Fruit fly (Drosophila melanogaster) whole organism, pupa: ENCODE measurements around the gene Sxl.

Source experiments
- CG10348 ChIP-seq: fragments of 200-800 bp; sonication (Bioruptor generic); IDR thresholded peaks from 2 replicates; pipeline ENCODE4 v1.3.6; 2022; ENCODE audit warnings: missing biosample characterization, missing genetic modification characterization
- CG12605 ChIP-seq: fragments of 200-800 bp; sonication (Bioruptor generic); IDR thresholded peaks from 2 replicates; pipeline ENCODE4 v1.3.6; 2022; ENCODE audit warnings: missing biosample characterization, missing genetic modification characterization
- CG13204 ChIP-seq: fragments of 200-800 bp; sonication (Bioruptor generic); optimal IDR thresholded peaks from 2 replicates; lab custom pipeline; 2018; ENCODE audit warnings: missing biosample characterization, mild to moderate bottlenecking, missing genetic modification characterization, moderate library complexity
- CG14655 ChIP-seq: fragments of 200-800 bp; sonication (Bioruptor generic); optimal IDR thresholded peaks from 3 replicates; lab custom pipeline; 2017; ENCODE audit warnings: mild to moderate bottlenecking, missing biosample characterization, missing genetic modification reagents, missing genetic modification characterization
- CG15710 ChIP-seq: fragments of 200-800 bp; sonication (Bioruptor generic); optimal IDR thresholded peaks from 2 replicates; lab custom pipeline; 2018; ENCODE audit warnings: missing biosample characterization, mild to moderate bottlenecking, missing genetic modification characterization, moderate library complexity
- CG17806 ChIP-seq: fragments of 200-800 bp; sonication (Bioruptor generic); optimal IDR thresholded peaks from 2 replicates; lab custom pipeline; 2018; ENCODE audit warnings: missing biosample characterization, mild to moderate bottlenecking, missing genetic modification characterization, moderate library complexity
- CG32121 ChIP-seq: fragments of 200-800 bp; sonication (Bioruptor generic); IDR thresholded peaks from 2 replicates; pipeline ENCODE4 v1.3.6; 2022; ENCODE audit warnings: missing biosample characterization, missing genetic modification characterization
- CG34367 ChIP-seq: fragments of 200-800 bp; sonication (Bioruptor generic); optimal IDR thresholded peaks from 2 replicates; lab custom pipeline; 2018; ENCODE audit warnings: missing biosample characterization, mild to moderate bottlenecking, missing genetic modification characterization
- CG4496 ChIP-seq: fragments of 200-800 bp; sonication (Bioruptor generic); IDR thresholded peaks from 3 replicates; pipeline ENCODE4 v1.3.6; 2022; ENCODE audit warnings: missing biosample characterization, missing genetic modification characterization
- CG8159 ChIP-seq: fragments of 200-800 bp; sonication (Bioruptor generic); optimal IDR thresholded peaks from 3 replicates; lab custom pipeline; 2018; ENCODE audit warnings: missing biosample characterization, mild to moderate bottlenecking, missing genetic modification characterization, moderate library complexity
- CG8301 ChIP-seq: fragments of 200-800 bp; sonication (Bioruptor generic); optimal IDR thresholded peaks from 2 replicates; lab custom pipeline; 2018; ENCODE audit warnings: missing biosample characterization, mild to moderate bottlenecking, missing genetic modification characterization
- CG9948 ChIP-seq: fragments of 200-800 bp; sonication (Bioruptor generic); optimal IDR thresholded peaks from 2 replicates; lab custom pipeline; 2018; ENCODE audit warnings: missing biosample characterization, mild to moderate bottlenecking, missing genetic modification characterization, moderate library complexity
- D1 ChIP-seq: fragments of 200-800 bp; sonication (Bioruptor generic); optimal IDR thresholded peaks from 2 replicates; lab custom pipeline; 2018; ENCODE audit warnings: missing biosample characterization, mild to moderate bottlenecking, missing genetic modification characterization, moderate library complexity
- EcR ChIP-seq: fragments of 200-800 bp; sonication (Bioruptor generic); optimal IDR thresholded peaks from 3 replicates; lab custom pipeline; 2019; ENCODE audit warnings: missing biosample characterization, missing genetic modification characterization, mild to moderate bottlenecking, moderate library complexity, missing genetic modification reagents
- Ets98B ChIP-seq: fragments of 200-800 bp; sonication (Bioruptor generic); IDR thresholded peaks from 2 replicates; pipeline ENCODE4 v1.3.6; 2022; ENCODE audit warnings: missing biosample characterization, missing genetic modification characterization
- Pif1A ChIP-seq: fragments of 200-800 bp; sonication (Bioruptor generic); optimal IDR thresholded peaks from 3 replicates; lab custom pipeline; 2016; ENCODE audit warnings: missing biosample characterization, missing genetic modification characterization
- Pif1B ChIP-seq: fragments of 200-800 bp; sonication (Bioruptor generic); optimal IDR thresholded peaks from 3 replicates; lab custom pipeline; 2016; ENCODE audit warnings: missing biosample characterization, missing genetic modification characterization
- Snoo ChIP-seq: fragments of 200-800 bp; sonication (Bioruptor generic); optimal IDR thresholded peaks from 3 replicates; lab custom pipeline; 2017; ENCODE audit warnings: missing biosample characterization, mild to moderate bottlenecking, missing genetic modification characterization, inconsistent platforms
- fd96Ca ChIP-seq: fragments of 200-800 bp; sonication (Bioruptor generic); IDR thresholded peaks from 3 replicates; pipeline ENCODE4 v1.3.6; 2022; ENCODE audit warnings: missing biosample characterization, missing genetic modification characterization
- gl ChIP-seq: fragments of 200-800 bp; sonication (Bioruptor generic); optimal IDR thresholded peaks from 2 replicates; lab custom pipeline; 2018; ENCODE audit warnings: missing biosample characterization, mild to moderate bottlenecking, missing genetic modification characterization
- rn ChIP-seq: fragments of 200-800 bp; sonication (Bioruptor generic); IDR thresholded peaks from 2 replicates; pipeline ENCODE4 v1.3.6; 2022; ENCODE audit warnings: missing biosample characterization, missing genetic modification characterization

Sxl gene

DNA sequence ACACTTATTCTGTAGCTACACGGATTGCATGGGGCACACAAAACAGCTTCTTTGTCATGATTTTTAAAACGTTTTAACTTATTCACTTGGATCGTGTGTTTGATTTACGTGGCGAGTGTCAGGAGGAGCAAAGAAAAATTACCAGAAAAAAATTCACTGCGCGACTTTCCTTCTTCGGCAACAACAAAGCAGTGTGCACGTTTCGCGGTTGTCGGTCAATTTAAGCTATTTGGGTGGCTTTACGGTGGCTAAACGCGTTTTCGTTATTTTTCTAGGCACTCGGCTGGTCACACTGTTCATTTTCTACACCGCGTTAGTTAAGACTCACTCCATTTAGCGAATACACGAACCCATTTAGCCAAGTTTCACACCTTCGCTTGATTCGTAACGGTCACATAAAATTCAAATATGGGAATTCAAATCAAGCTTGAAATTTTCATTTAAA lies at the start of gene Sxl:
TSS of gene Sxl (minus strand) at position 195 of the 445 bp plus-strand sequence.
- TF ChIP-seq CG14655 (GFP tag; lab: Kevin White, UChicago) (no peak), EcR (peak; percentile 23), D1 (tag; lab: Kevin White, UChicago) (no peak), Ets98B (peak; percentile 4; the same call in 1 of the 2 replicates)

DNA sequence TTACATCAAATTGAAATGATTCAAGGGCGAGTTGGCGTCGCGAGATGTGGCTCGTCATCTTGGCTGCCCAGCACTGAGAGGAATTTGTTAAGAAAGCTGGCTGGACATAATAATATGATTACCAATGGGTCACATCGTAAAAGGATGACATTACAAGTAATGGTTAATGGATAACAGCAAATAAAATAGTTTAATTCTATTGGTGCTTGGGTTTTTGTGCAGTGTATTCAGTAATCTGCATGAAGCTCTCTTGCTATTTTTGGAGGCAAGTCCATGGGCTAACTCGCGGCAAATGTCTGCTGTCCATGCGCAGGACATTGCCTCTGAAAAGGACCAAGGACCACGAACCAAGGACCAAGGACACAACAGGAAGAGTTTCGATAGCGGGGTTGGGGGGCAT lies 43.9 kb upstream of the Sxl start:
- TF ChIP-seq Snoo (tag; lab: Kevin White, UChicago) (no peak), Pif1A (GFP tag; lab: Kevin White, UChicago) (no peak), D1 (tag; lab: Kevin White, UChicago) (no peak), CG17806 (tag; lab: Kevin White, UChicago) (no peak)

DNA sequence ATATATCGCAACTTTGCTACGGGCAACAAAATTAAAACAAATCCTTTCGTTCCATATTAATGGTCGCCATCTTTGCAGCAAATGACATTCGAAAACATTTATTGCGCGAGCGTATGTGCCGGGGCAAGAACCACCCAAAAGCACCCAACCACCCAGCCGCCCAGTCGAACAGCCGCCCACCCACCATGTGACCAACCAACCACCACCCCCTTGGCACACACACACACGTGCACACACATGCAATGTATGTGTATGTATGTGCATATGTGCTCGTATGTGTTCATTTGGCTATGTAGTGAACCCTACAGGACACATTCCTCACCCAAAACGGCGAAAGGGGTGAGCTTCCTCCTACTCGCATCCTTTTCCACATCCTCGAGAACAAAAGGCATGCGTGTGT lies 42.1 kb upstream of the Sxl start:
- TF ChIP-seq Pif1A (GFP tag; lab: Kevin White, UChicago) = no peak
- TF ChIP-seq, all 21 proteins: peak for 0

DNA sequence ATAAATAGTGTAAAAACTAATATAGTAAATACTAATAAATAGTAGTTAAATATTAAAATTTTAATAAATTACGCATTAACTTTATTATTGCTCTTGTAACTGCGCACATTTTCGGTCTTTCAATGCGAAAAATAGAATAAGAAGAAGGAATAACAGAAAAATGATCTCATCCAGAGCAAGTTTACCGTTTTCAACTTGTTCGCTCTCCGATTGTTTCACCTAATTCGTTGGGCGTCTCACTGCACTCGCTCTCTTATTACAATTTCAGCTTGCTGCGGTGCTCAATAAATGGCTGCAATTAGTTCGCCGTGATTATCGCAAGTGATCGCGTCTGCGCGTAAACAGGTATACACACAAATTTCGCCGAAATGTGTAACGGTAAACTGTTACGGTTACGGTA lies 39.6 kb upstream of the Sxl start, which contains the start of gene Cph:
TSS of gene Cph (plus strand) at position 301 of the 400 bp plus-strand sequence.
- TF ChIP-seq CG32121 (GFP tag; lab: Robert Waterston, UW) = no peak

DNA sequence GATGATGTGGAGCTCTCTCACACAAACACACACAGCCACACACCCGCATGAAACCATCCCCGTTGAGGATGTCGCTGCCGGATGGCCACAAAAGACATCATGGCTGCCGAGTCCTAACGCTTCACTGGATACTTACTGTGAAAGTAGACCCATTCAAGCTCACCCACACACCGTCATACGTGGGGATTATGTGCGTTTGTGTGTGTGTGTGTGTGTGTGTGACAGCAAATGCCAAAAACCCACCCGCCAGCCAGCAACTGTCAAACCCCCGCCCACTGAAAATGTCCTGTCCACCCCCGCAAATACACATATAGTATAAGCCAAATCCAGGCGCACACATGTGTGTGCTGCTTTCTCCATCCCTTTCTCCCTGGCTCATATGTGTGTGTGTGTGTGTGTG lies 26.6 kb upstream of the Sxl start:
- no peak for TF ChIP-seq CG34367 (tag; lab: Kevin White, UChicago)
- TF ChIP-seq fd96Ca (GFP tag; lab: Robert Waterston, UW) = no peak
- TF ChIP-seq CG15710 (tag; lab: Kevin White, UChicago) = no peak
- TF ChIP-seq Pif1A (GFP tag; lab: Kevin White, UChicago) = no peak
- no peak for TF ChIP-seq CG32121 (GFP tag; lab: Robert Waterston, UW)
- TF ChIP-seq CG12605 = no peak
- TF ChIP-seq CG8301 (tag; lab: Kevin White, UChicago) = no peak
- TF ChIP-seq CG14655 (GFP tag; lab: Kevin White, UChicago) = no peak
- TF ChIP-seq EcR = no peak
- no peak for TF ChIP-seq CG13204 (GFP tag; lab: Kevin White, UChicago)
- TF ChIP-seq Pif1B = no peak

DNA sequence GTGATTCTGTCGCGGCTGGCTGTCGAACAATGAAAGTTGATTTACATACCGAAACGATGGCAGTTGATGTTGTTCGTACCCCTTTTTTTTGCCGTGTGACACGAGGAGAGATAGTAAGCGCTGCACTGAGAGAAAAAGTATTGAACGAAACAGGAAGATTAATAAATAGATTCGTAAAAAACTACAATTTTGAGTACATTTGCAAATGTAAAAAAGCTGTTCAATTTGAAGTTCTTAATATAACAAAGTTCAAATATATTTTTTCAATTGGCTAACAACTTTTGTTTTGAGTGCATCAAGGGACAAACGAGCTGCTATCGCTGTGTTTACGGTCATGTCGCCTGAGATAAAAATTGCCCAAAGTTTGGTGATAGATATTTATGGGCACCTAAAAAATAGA lies 24.1 kb upstream of the Sxl start:
- TF ChIP-seq fd96Ca (GFP tag; lab: Robert Waterston, UW) (no peak), CG32121 (GFP tag; lab: Robert Waterston, UW) (no peak), Ets98B (no peak)

DNA sequence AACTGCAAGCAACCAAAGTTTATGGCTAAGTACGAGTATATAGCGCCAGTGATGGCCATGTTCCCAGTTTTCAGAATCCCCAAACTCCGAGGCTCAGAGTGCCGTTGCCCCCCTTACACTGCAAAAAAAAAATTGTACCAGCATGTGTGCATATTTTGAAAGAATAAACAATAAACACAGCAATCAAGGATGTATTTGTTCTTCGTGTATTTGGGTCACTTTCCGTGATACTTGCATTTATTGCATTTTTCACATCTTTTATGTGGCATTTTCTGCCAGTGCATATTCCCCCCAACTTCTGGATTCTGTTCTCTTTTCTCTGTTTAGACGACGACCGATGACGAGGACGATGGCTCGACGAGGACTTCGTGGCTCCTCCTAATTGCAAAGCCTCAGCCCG lies 22.3 kb upstream of the Sxl start:
- TF ChIP-seq CG14655 (GFP tag; lab: Kevin White, UChicago) (peak; percentile 20), CG13204 (GFP tag; lab: Kevin White, UChicago) (no peak), CG8159 (tag; lab: Kevin White, UChicago) (peak; percentile 45), Ets98B (no peak), CG12605 (no peak), CG8301 (tag; lab: Kevin White, UChicago) (no peak), Pif1B (no peak), gl (peak; percentile 11), CG10348 (GFP tag; lab: Robert Waterston, UW) (no peak), CG4496 (GFP tag; lab: Robert Waterston, UW) (no peak), CG17806 (tag; lab: Kevin White, UChicago) (peak; percentile 13), EcR (no peak), Snoo (tag; lab: Kevin White, UChicago) (no peak), CG9948 (no peak), CG34367 (tag; lab: Kevin White, UChicago) (peak; percentile 9), fd96Ca (GFP tag; lab: Robert Waterston, UW) (0 out of 3 replicates have a peak, but pooled peaks have one; percentile 30), CG32121 (GFP tag; lab: Robert Waterston, UW) (no peak), CG15710 (tag; lab: Kevin White, UChicago) (peak; percentile 47), D1 (tag; lab: Kevin White, UChicago) (no peak), Pif1A (GFP tag; lab: Kevin White, UChicago) (no peak), rn (GFP tag; lab: Robert Waterston, UW) (no peak)

DNA sequence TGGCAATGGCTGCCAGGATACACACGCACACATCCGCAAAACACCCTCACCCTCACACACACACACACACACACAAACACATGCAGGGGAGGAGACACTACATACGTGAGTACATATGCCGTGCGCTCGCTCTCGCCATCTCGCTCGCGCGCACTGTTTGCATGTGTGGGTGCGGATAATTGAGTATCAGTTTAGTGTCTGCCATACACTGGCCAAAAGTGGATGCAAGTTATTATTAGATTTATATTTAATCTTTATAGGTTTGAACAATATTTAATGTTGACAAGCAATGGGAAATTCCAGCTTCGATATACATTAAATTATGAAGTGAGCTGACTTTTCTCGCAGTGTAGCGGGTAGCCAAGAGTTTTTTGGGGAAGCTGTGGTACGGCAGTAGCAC lies 19.9 kb upstream of the Sxl start:
- TF ChIP-seq CG12605 (no peak), CG8301 (tag; lab: Kevin White, UChicago) (peak; percentile 21), CG8159 (tag; lab: Kevin White, UChicago) (peak; percentile 49), Pif1A (GFP tag; lab: Kevin White, UChicago) (no peak), gl (no peak), Ets98B (no peak), CG17806 (tag; lab: Kevin White, UChicago) (no peak), Snoo (tag; lab: Kevin White, UChicago) (peak; percentile 2), Pif1B (no peak), CG4496 (GFP tag; lab: Robert Waterston, UW) (peak; percentile 42; the same call in 1 of the 3 replicates), CG34367 (tag; lab: Kevin White, UChicago) (peak; percentile 18), CG14655 (GFP tag; lab: Kevin White, UChicago) (peak; percentile 29), EcR (no peak), fd96Ca (GFP tag; lab: Robert Waterston, UW) (0 out of 3 replicates have a peak, but pooled peaks have one; percentile 18), D1 (tag; lab: Kevin White, UChicago) (no peak), CG9948 (peak; percentile 3), rn (GFP tag; lab: Robert Waterston, UW) (no peak), CG10348 (GFP tag; lab: Robert Waterston, UW) (no peak), CG13204 (GFP tag; lab: Kevin White, UChicago) (no peak), CG15710 (tag; lab: Kevin White, UChicago) (peak; percentile 46), CG32121 (GFP tag; lab: Robert Waterston, UW) (no peak)
